Worm (Caenorhabditis elegans) whole organism, young adult: Measurements from ENCODE around the gene valv-1.

ENCODE experiments used
- B0336.3 ChIP-seq: fragments of 200-800 bp; sonication (Bioruptor generic); IDR thresholded peaks from 2 replicates; pipeline ENCODE4 v1.3.6; 2022; ENCODE audit warnings: missing genetic modification characterization, missing compliant biosample characterization
- F23B12.7 ChIP-seq: sonication (generic microtip); optimal IDR thresholded peaks from 2 replicates; lab custom pipeline; 2017; ENCODE audit warnings: missing genetic modification characterization, mild to moderate bottlenecking, missing compliant biosample characterization, antibody characterized with exemption, moderate library complexity; ENCODE audit not compliant: insufficient read depth
- F33H1.4 ChIP-seq: fragments of 200-800 bp; sonication (Bioruptor generic); IDR thresholded peaks from 2 replicates; pipeline ENCODE4 v1.3.6; 2022; ENCODE audit warnings: missing genetic modification reagents, missing genetic modification characterization, missing compliant biosample characterization
- F52B5.7 ChIP-seq: sonication (generic microtip); optimal IDR thresholded peaks from 2 replicates; lab custom pipeline; 2016; ENCODE audit warnings: mild to moderate bottlenecking, missing genetic modification characterization, missing compliant biosample characterization
- F57A8.1 ChIP-seq: fragments of 200-800 bp; sonication (Bioruptor generic); optimal IDR thresholded peaks from 2 replicates; lab custom pipeline; 2018; ENCODE audit warnings: mild to moderate bottlenecking, missing genetic modification characterization, moderate library complexity, missing compliant biosample characterization
- K12H6.12 ChIP-seq: fragments of 200-800 bp; sonication (Bioruptor generic); optimal IDR thresholded peaks from 2 replicates; lab custom pipeline; 2018; ENCODE audit warnings: mild to moderate bottlenecking, missing genetic modification characterization, missing compliant biosample characterization
- ama-1 ChIP-seq, 3 experiments: fragments of 150-350 bp in 1 of 3; sonication (generic microtip) in 2 of 3; optimal IDR thresholded peaks; 2 replicates each; lab custom pipeline; 2014 to 2018; ENCODE audit warnings: missing biosample characterization in 2 of 3, missing genetic modification characterization in 2 of 3, missing genetic modification reagents in 2 of 3
- aptf-3 ChIP-seq: fragments of 200-800 bp; sonication (Bioruptor generic); IDR thresholded peaks from 2 replicates; pipeline ENCODE4 v1.3.6; 2022; ENCODE audit warnings: missing genetic modification characterization, missing compliant biosample characterization
- athp-1 ChIP-seq: sonication (generic microtip); optimal IDR thresholded peaks from 2 replicates; lab custom pipeline; 2017; ENCODE audit warnings: mild to moderate bottlenecking, missing genetic modification characterization, missing compliant biosample characterization
- bed-1 ChIP-seq: fragments of 200-800 bp; sonication (Bioruptor generic); IDR thresholded peaks from 2 replicates; pipeline ENCODE4 v1.3.6; 2022; ENCODE audit warnings: missing genetic modification reagents, missing genetic modification characterization, missing compliant biosample characterization
- cebp-1 ChIP-seq, 2 experiments: fragments of 200-800 bp in 1 of 2; sonication (Bioruptor generic) in 1 of 2; sonication (generic microtip) in 1 of 2; IDR thresholded peaks in 1 of 2; optimal IDR thresholded peaks in 1 of 2; 2 replicates each; pipeline versions ENCODE4 v1.3.6 to Lab custom; 2017 to 2022; ENCODE audit warnings: missing compliant biosample characterization in 2 of 2, missing genetic modification characterization in 2 of 2, mild to moderate bottlenecking in 1 of 2, missing genetic modification reagents in 1 of 2, moderate library complexity in 1 of 2
- ceh-40 ChIP-seq: fragments of 200-800 bp; sonication (Bioruptor generic); IDR thresholded peaks from 2 replicates; pipeline ENCODE4 v1.3.6; 2022; ENCODE audit warnings: missing genetic modification characterization, missing compliant biosample characterization
- chd-7 ChIP-seq: sonication (generic microtip); optimal IDR thresholded peaks from 2 replicates; lab custom pipeline; 2016; ENCODE audit warnings: mild to moderate bottlenecking, missing genetic modification characterization, moderate library complexity, missing compliant biosample characterization
- dpff-1 ChIP-seq: sonication (generic microtip); optimal IDR thresholded peaks from 2 replicates; lab custom pipeline; 2017; ENCODE audit warnings: mild to moderate bottlenecking, missing genetic modification characterization, missing compliant biosample characterization
- hmg-1.2 ChIP-seq: fragments of 200-800 bp; sonication (Bioruptor generic); IDR thresholded peaks from 2 replicates; pipeline ENCODE4 v1.3.6; 2022; ENCODE audit warnings: missing genetic modification reagents, missing genetic modification characterization, missing compliant biosample characterization
- let-607 ChIP-seq, 2 experiments: fragments of 200-800 bp in 1 of 2; sonication (Bioruptor generic) in 1 of 2; sonication (generic microtip) in 1 of 2; optimal IDR thresholded peaks; 2 replicates each; lab custom pipeline; 2016 to 2018; ENCODE audit warnings: mild to moderate bottlenecking in 2 of 2, missing compliant biosample characterization in 2 of 2, missing genetic modification characterization in 2 of 2, moderate library complexity in 2 of 2, missing genotype in 1 of 2
- lin-26 ChIP-seq: fragments of 200-800 bp; sonication (Bioruptor generic); IDR thresholded peaks from 2 replicates; pipeline ENCODE4 v1.3.6; 2022; ENCODE audit warnings: missing genetic modification reagents, missing genetic modification characterization, missing compliant biosample characterization
- lsl-1 ChIP-seq: fragments of 200-800 bp; sonication (Bioruptor generic); optimal IDR thresholded peaks from 2 replicates; lab custom pipeline; 2018; ENCODE audit warnings: mild to moderate bottlenecking, missing genetic modification characterization, moderate library complexity, missing compliant biosample characterization
- madf-3 ChIP-seq: fragments of 200-800 bp; sonication (Bioruptor generic); IDR thresholded peaks from 2 replicates; pipeline ENCODE4 v1.3.6; 2022; ENCODE audit warnings: missing genetic modification reagents, missing genetic modification characterization, missing compliant biosample characterization
- madf-6 ChIP-seq: fragments of 200-800 bp; sonication (Bioruptor generic); IDR thresholded peaks from 2 replicates; pipeline ENCODE4 v1.3.6; 2022; ENCODE audit warnings: missing genetic modification reagents, missing genetic modification characterization, missing compliant biosample characterization
- nfya-2 ChIP-seq: fragments of 200-800 bp; sonication (Bioruptor generic); IDR thresholded peaks from 2 replicates; pipeline ENCODE4 v1.3.6; 2022; ENCODE audit warnings: missing genetic modification reagents, missing genetic modification characterization, missing compliant biosample characterization
- pbrm-1 ChIP-seq: fragments of 200-800 bp; sonication (Bioruptor generic); IDR thresholded peaks from 2 replicates; pipeline ENCODE4 v1.3.6; 2022; ENCODE audit warnings: missing genetic modification reagents, missing genetic modification characterization, missing compliant biosample characterization
- snpc-1.1 ChIP-seq: sonication (generic microtip); optimal IDR thresholded peaks from 2 replicates; lab custom pipeline; 2017; ENCODE audit warnings: missing genetic modification characterization, mild to moderate bottlenecking, missing compliant biosample characterization, antibody characterized with exemption, moderate library complexity, missing genotype, missing genetic modification reagents; ENCODE audit not compliant: insufficient read depth
- snpc-1.3 ChIP-seq: sonication (generic microtip); optimal IDR thresholded peaks from 2 replicates; lab custom pipeline; 2017; ENCODE audit warnings: missing genetic modification characterization, mild to moderate bottlenecking, missing compliant biosample characterization, antibody characterized with exemption, moderate library complexity, missing genotype, missing genetic modification reagents; ENCODE audit not compliant: insufficient read depth
- snpc-4 ChIP-seq, 5 experiments: fragments of 150-350 bp in 1 of 5; sonication (generic microtip) in 4 of 5; optimal IDR thresholded peaks; 2 replicates each; lab custom pipeline; 2014 to 2018; ENCODE audit warnings: missing genetic modification characterization in 5 of 5, missing biosample characterization in 3 of 5, antibody characterized with exemption in 2 of 5, mild to moderate bottlenecking in 2 of 5, missing compliant biosample characterization in 2 of 5, missing genotype in 2 of 5, moderate library complexity in 2 of 5, missing genetic modification reagents in 1 of 5
- unc-62 ChIP-seq: fragments of 150-350 bp; optimal IDR thresholded peaks from 2 replicates; lab custom pipeline; 2014; ENCODE audit warnings: missing biosample characterization, missing genetic modification reagents, missing genetic modification characterization
- zfh-2 ChIP-seq: fragments of 200-800 bp; sonication (Bioruptor generic); conservative IDR thresholded peaks from 2 replicates; pipeline ENCODE4 v1.3.6; 2022; ENCODE audit warnings: missing genetic modification reagents, missing genetic modification characterization, missing compliant biosample characterization
- ztf-18 ChIP-seq: sonication (generic microtip); optimal IDR thresholded peaks from 2 replicates; lab custom pipeline; 2016; ENCODE audit warnings: missing genotype, mild to moderate bottlenecking, missing genetic modification characterization, missing compliant biosample characterization
- ztf-25 ChIP-seq: fragments of 200-800 bp; sonication (Bioruptor generic); IDR thresholded peaks from 2 replicates; pipeline ENCODE4 v1.3.6; 2022; ENCODE audit warnings: missing genetic modification reagents, missing genetic modification characterization, missing compliant biosample characterization

The valv-1 gene

ce11 chrIV:7400502-7401118 is 44.5 kb downstream of the valv-1 start:
- peak; percentile 60 for TF ChIP-seq zfh-2 (GFP tag; lab: Robert Waterston, UW)
- no peak for TF ChIP-seq snpc-4 (GFP tag; optimal IDR thresholded peaks at IDR 0.05; lab: Kevin White, UChicago)
- no peak for TF ChIP-seq snpc-4 (tag; optimal IDR thresholded peaks at IDR 0.05; lab: Kevin White, UChicago)

ce11 chrIV:7397507-7397906 is 47.6 kb downstream of the valv-1 start:
- no peak for TF ChIP-seq hmg-1.2 (GFP tag; lab: Robert Waterston, UW)
- TF ChIP-seq lin-26 (GFP tag; lab: Robert Waterston, UW) = no peak
- TF ChIP-seq F33H1.4 (GFP tag; lab: Robert Waterston, UW) = no peak
- no peak for TF ChIP-seq cebp-1 (GFP tag; IDR thresholded peaks at IDR 0.05; lab: Robert Waterston, UW)
- peak; percentile 51 for TF ChIP-seq cebp-1 (tag; optimal IDR thresholded peaks at IDR 0.05; lab: Kevin White, UChicago)
- peak; percentile 12 for TF ChIP-seq chd-7
- TF ChIP-seq madf-3 (GFP tag; lab: Robert Waterston, UW) = 0 out of 2 replicates have a peak, but pooled peaks have one; percentile 55
- TF ChIP-seq K12H6.12 (tag; lab: Kevin White, UChicago) = peak; percentile 10
- TF ChIP-seq snpc-1.1 (tag; lab: Kevin White, UChicago) = no peak
- TF ChIP-seq F52B5.7 (tag; lab: Kevin White, UChicago) = peak; percentile 66
- 0 out of 2 replicates have a peak, but pooled peaks have one; percentile 13 for TF ChIP-seq madf-6 (GFP tag; lab: Robert Waterston, UW)
- no peak for TF ChIP-seq lsl-1 (GFP tag; lab: Kevin White, UChicago)
- 0 out of 2 replicates have a peak, but pooled peaks have one; percentile 22 for TF ChIP-seq aptf-3
- TF ChIP-seq ztf-25 (GFP tag; lab: Robert Waterston, UW) = no peak
- no peak for TF ChIP-seq F23B12.7 (tag; lab: Kevin White, UChicago)
- no peak for TF ChIP-seq unc-62 (GFP tag; lab: Kevin White, UChicago)
- peak; percentile 44 for TF ChIP-seq dpff-1 (tag; lab: Kevin White, UChicago)
- peak; percentile 44 for TF ChIP-seq athp-1 (tag; lab: Kevin White, UChicago)
- TF ChIP-seq nfya-2 (GFP tag; lab: Robert Waterston, UW) = 0 out of 2 replicates have a peak, but pooled peaks have one; percentile 50
- peak; percentile 34; the same call in 1 of the 2 replicates for TF ChIP-seq B0336.3 (GFP tag; lab: Robert Waterston, UW)
- peak in 1 of 2 experiments; percentile 4 for TF ChIP-seq let-607 (tag; optimal IDR thresholded peaks at IDR 0.05; lab: Kevin White, UChicago)
- no peak for TF ChIP-seq ceh-40 (GFP tag; lab: Robert Waterston, UW)
- no peak for TF ChIP-seq F57A8.1 (GFP tag; lab: Kevin White, UChicago)
- TF ChIP-seq snpc-1.3 (tag; lab: Kevin White, UChicago) = no peak
- no peak for TF ChIP-seq bed-1
- no peak for TF ChIP-seq ztf-18 (tag; lab: Kevin White, UChicago)
- no peak for TF ChIP-seq ama-1 (optimal IDR thresholded peaks at IDR 0.05; lab: Kevin White, UChicago)
- TF ChIP-seq ama-1 (GFP tag; optimal IDR thresholded peaks at IDR 0.05; lab: Kevin White, UChicago) = no peak
- peak; percentile 57; the same call in 1 of the 2 replicates for TF ChIP-seq pbrm-1 (GFP tag; lab: Robert Waterston, UW)
